Fruit fly (Drosophila melanogaster): ENCODE data around the gene CG14143.

Gene CG14143

DNA sequence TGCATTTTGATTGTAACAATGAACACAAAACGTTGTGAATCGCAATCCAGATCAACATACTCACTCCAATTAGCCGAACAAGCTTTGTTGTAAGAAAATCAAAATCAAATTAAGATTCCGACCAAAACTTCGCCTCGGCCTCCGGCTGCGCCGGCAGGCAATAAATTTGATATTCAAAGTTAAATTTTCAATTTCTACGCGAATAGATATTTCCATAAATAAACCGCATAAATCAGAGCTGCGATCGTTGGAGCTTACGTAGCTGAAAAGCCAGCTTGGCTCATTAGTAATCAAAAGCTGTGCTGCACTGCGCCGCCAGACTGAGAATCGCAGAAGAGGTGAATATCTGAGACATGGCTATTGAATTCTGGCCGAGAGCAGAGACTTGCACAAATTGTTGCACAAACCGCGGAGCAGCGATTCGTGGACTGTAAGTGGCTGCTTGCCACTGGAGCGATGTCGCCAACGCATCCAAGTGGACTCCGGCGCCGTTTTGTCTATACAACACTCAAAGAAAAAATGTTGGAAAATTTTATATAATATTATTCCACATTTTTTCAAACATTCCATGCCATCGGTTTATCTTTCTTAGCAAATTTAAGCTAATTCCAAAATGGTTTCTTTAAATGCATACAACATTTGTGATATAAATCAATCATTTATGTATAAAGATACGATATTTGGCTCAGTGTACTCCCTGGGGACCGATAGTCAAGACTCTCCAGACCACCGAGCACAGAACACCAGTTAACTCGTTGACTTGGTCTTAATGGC is 13.9 kb downstream of the CG14143 start (continued):
- TF ChIP-seq Elba2 (GFP tag; optimal IDR thresholded peaks at IDR 0.05) (no peak), CG12659 (GFP tag; optimal IDR thresholded peaks at IDR 0.05) (peak; percentile 9), CG30403 (GFP tag; optimal IDR thresholded peaks at IDR 0.05) (peak; percentile 50), wor (GFP tag; IDR thresholded peaks at IDR 0.05) (peak; percentile 24; the same call in 1 of the 2 replicates), CG16815 (GFP tag; optimal IDR thresholded peaks at IDR 0.05) (peak; percentile 8), slou (GFP tag; optimal IDR thresholded peaks at IDR 0.05) (no peak), Rx (GFP tag; IDR thresholded peaks at IDR 0.05) (no peak), Dfd (GFP tag; optimal IDR thresholded peaks at IDR 0.05) (no peak), twi (tag; optimal IDR thresholded peaks at IDR 0.05) (no peak), CG5180 (GFP tag; optimal IDR thresholded peaks at IDR 0.05) (no peak), Side (GFP tag; optimal IDR thresholded peaks at IDR 0.05) (no peak), br (optimal IDR thresholded peaks at IDR 0.05) (no peak), CTCF (GFP tag; optimal IDR thresholded peaks at IDR 0.05) (no peak), CG12391 (tag; optimal IDR thresholded peaks at IDR 0.05) (no peak), gce (GFP tag; IDR thresholded peaks at IDR 0.05) (0 out of 3 replicates have a peak, but pooled peaks have one; percentile 30), CG9609 (GFP tag; optimal IDR thresholded peaks at IDR 0.05) (no peak), CG12071 (GFP tag; optimal IDR thresholded peaks at IDR 0.05) (peak; percentile 16), CG12299 (tag; optimal IDR thresholded peaks at IDR 0.05) (no peak), Six4 (GFP tag; optimal IDR thresholded peaks at IDR 0.05) (no peak), TFAM (GFP tag; optimal IDR thresholded peaks at IDR 0.05) (no peak), sim (GFP tag; IDR thresholded peaks at IDR 0.05) (no peak), CG9876 (GFP tag; optimal IDR thresholded peaks at IDR 0.05) (no peak), bowl (GFP tag; IDR thresholded peaks at IDR 0.05) (no peak), grn (GFP tag; optimal IDR thresholded peaks at IDR 0.05) (no peak), usp (GFP tag; optimal IDR thresholded peaks at IDR 0.05) (no peak), Sry-δ (GFP tag; optimal IDR thresholded peaks at IDR 0.05) (no peak), CG13424 (tag; optimal IDR thresholded peaks at IDR 0.05) (peak; percentile 46), zfh2 (GFP tag; optimal IDR thresholded peaks at IDR 0.05) (no peak), CG14014 (GFP tag; IDR thresholded peaks at IDR 0.05) (peak; percentile 22; the same call in 1 of the 2 replicates), oc (tag; optimal IDR thresholded peaks at IDR 0.05) (peak; percentile 1), Hr3 (GFP tag; optimal IDR thresholded peaks at IDR 0.05) (peak; percentile 27), CG11456 (GFP tag; IDR thresholded peaks at IDR 0.05) (no peak), Gsc (GFP tag; IDR thresholded peaks at IDR 0.05) (no peak), ash1 (GFP tag; optimal IDR thresholded peaks at IDR 0.05) (no peak), CG15696 (tag; optimal IDR thresholded peaks at IDR 0.05) (no peak), tna (GFP tag; IDR thresholded peaks at IDR 0.05; ENCODE audit: partially characterized antibody) (no peak), so (GFP tag; IDR thresholded peaks at IDR 0.05) (no peak), slp2 (GFP tag; optimal IDR thresholded peaks at IDR 0.05) (no peak), CG32767 (GFP tag; IDR thresholded peaks at IDR 0.05) (peak; percentile 39; the same call in 1 of the 2 replicates), CG10366 (GFP tag; IDR thresholded peaks at IDR 0.05) (peak; percentile 26; the same call in 1 of the 2 replicates), CG10147 (GFP tag; optimal IDR thresholded peaks at IDR 0.05) (peak; percentile 32), Vsx1 (GFP tag; optimal IDR thresholded peaks at IDR 0.05) (no peak), Drgx (GFP tag; IDR thresholded peaks at IDR 0.05) (peak; percentile 74), CG3726 (GFP tag; IDR thresholded peaks at IDR 0.05) (no peak), nom (GFP tag; optimal IDR thresholded peaks at IDR 0.05) (peak; percentile 71), CG2712 (tag; optimal IDR thresholded peaks at IDR 0.05) (peak; percentile 70)

All from whole organism, embryonic.